Worm (Caenorhabditis elegans) whole organism, L3 larva: ENCODE results near the gene C10F3.7.

Experiments used
- ZK546.5 ChIP-seq: sonication (generic microtip); optimal IDR thresholded peaks from 2 replicates; lab custom pipeline; 2017; ENCODE audit warnings: missing biosample characterization, missing genetic modification characterization
- ceh-9 ChIP-seq: sonication (generic microtip); optimal IDR thresholded peaks from 2 replicates; lab custom pipeline; 2018; ENCODE audit warnings: missing biosample characterization, missing genetic modification characterization
- elt-1 ChIP-seq: fragments of 150-350 bp; optimal IDR thresholded peaks from 2 replicates; lab custom pipeline; 2014; ENCODE audit warnings: missing biosample characterization, missing genetic modification characterization
- fos-1 ChIP-seq: fragments of 150-350 bp; optimal IDR thresholded peaks from 2 replicates; lab custom pipeline; 2014; ENCODE audit warnings: missing biosample characterization, missing genetic modification characterization
- mdl-1 ChIP-seq: fragments of 150-350 bp; optimal IDR thresholded peaks from 2 replicates; lab custom pipeline; 2014; ENCODE audit warnings: missing biosample characterization, missing genetic modification characterization
- nhr-11 ChIP-seq: fragments of 150-350 bp; optimal IDR thresholded peaks from 2 replicates; lab custom pipeline; 2014; ENCODE audit warnings: missing biosample characterization, missing genetic modification characterization
- pha-4 ChIP-seq: fragments of 150-350 bp; optimal IDR thresholded peaks from 2 replicates; lab custom pipeline; 2014; ENCODE audit warnings: missing biosample characterization, missing genetic modification reagents, missing genetic modification characterization
- pqm-1 ChIP-seq: fragments of 150-350 bp; optimal IDR thresholded peaks from 2 replicates; lab custom pipeline; 2017; ENCODE audit warnings: missing biosample characterization, missing genetic modification characterization, inconsistent platforms
- snpc-4 ChIP-seq: fragments of 150-350 bp; optimal IDR thresholded peaks from 2 replicates; lab custom pipeline; 2014; ENCODE audit warnings: missing biosample characterization, missing genetic modification characterization
- ztf-11 ChIP-seq: fragments of 150-350 bp; optimal IDR thresholded peaks from 2 replicates; lab custom pipeline; 2014; ENCODE audit warnings: missing biosample characterization, missing genetic modification characterization

- no peak for TF ChIP-seq ZK546.5 (tag; lab: Kevin White, UChicago)
- no peak for TF ChIP-seq elt-1
- TF ChIP-seq pha-4 (tag; lab: Kevin White, UChicago), result no peak
- no peak for TF ChIP-seq ceh-9
- no peak for TF ChIP-seq pqm-1 (tag; lab: Kevin White, UChicago)
- no peak for TF ChIP-seq fos-1
- TF ChIP-seq snpc-4 (tag; lab: Kevin White, UChicago), result no peak
- no peak for TF ChIP-seq ztf-11 (tag; lab: Kevin White, UChicago)
- no peak for TF ChIP-seq nhr-11 (tag; lab: Kevin White, UChicago)
- no peak for TF ChIP-seq mdl-1 (tag; lab: Kevin White, UChicago)
Observed at ce11 chrV:6022076-6022475, 35.4 kb upstream of the C10F3.7 start.
